Worm (Caenorhabditis elegans) whole organism, L3 larva: ENCODE measurements around the gene hsp-12.6.

ENCODE experiments used
- R02D3.7 ChIP-seq: fragments of 150-350 bp; optimal IDR thresholded peaks from 2 replicates; lab custom pipeline; 2014; ENCODE audit warnings: missing biosample characterization, missing genetic modification characterization
- ZK546.5 ChIP-seq: sonication (generic microtip); optimal IDR thresholded peaks from 2 replicates; lab custom pipeline; 2017; ENCODE audit warnings: missing biosample characterization, missing genetic modification characterization
- aly-2 ChIP-seq: fragments of 150-350 bp; optimal IDR thresholded peaks from 2 replicates; lab custom pipeline; 2014; ENCODE audit warnings: missing biosample characterization, missing genetic modification characterization
- ama-1 ChIP-seq: fragments of 150-350 bp; optimal IDR thresholded peaks from 2 replicates; lab custom pipeline; 2018
- ceh-16 ChIP-seq: sonication (generic microtip); optimal IDR thresholded peaks from 2 replicates; lab custom pipeline; 2017; ENCODE audit warnings: missing biosample characterization, missing genetic modification characterization
- ceh-28 ChIP-seq: fragments of 150-350 bp; optimal IDR thresholded peaks from 2 replicates; lab custom pipeline; 2014; ENCODE audit warnings: missing biosample characterization, missing genetic modification reagents, missing genetic modification characterization
- ceh-82 ChIP-seq: fragments of 150-350 bp; optimal IDR thresholded peaks from 2 replicates; lab custom pipeline; 2014; ENCODE audit warnings: missing biosample characterization, missing genetic modification characterization
- daf-12 ChIP-seq: fragments of 150-350 bp; optimal IDR thresholded peaks from 2 replicates; lab custom pipeline; 2014; ENCODE audit warnings: missing biosample characterization, missing genetic modification reagents, missing genetic modification characterization
- egl-27 ChIP-seq: sonication (generic microtip); optimal IDR thresholded peaks from 4 replicates; lab custom pipeline; 2017; ENCODE audit warnings: missing biosample characterization, missing genetic modification reagents, missing genetic modification characterization
- egl-5 ChIP-seq: fragments of 150-350 bp; optimal IDR thresholded peaks from 2 replicates; lab custom pipeline; 2017; ENCODE audit warnings: missing biosample characterization, missing genetic modification reagents, missing genetic modification characterization, inconsistent platforms
- elt-2 ChIP-seq: sonication (generic microtip); optimal IDR thresholded peaks from 2 replicates; lab custom pipeline; 2016; ENCODE audit warnings: missing genetic modification reagents, mild to moderate bottlenecking, missing genetic modification characterization, missing compliant biosample characterization
- elt-3 ChIP-seq, 3 experiments: fragments of 150-350 bp in 1 of 3; sonication (generic microtip) in 2 of 3; optimal IDR thresholded peaks; 2 replicates in 2 of 3; 4 replicates in 1 of 3; lab custom pipeline; 2014 to 2017; ENCODE audit warnings: missing biosample characterization in 3 of 3, missing genetic modification characterization in 3 of 3
- eor-1 ChIP-seq, 2 experiments: fragments of 150-350 bp; optimal IDR thresholded peaks; 2 replicates each; lab custom pipeline; 2014 to 2018; ENCODE audit warnings: missing biosample characterization in 2 of 2, missing genetic modification characterization in 2 of 2
- fkh-10 ChIP-seq: sonication (generic microtip); optimal IDR thresholded peaks from 2 replicates; lab custom pipeline; 2017; ENCODE audit warnings: missing biosample characterization, missing genetic modification reagents, missing genetic modification characterization
- fkh-2 ChIP-seq: fragments of 150-350 bp; optimal IDR thresholded peaks from 2 replicates; lab custom pipeline; 2014; ENCODE audit warnings: missing biosample characterization, missing genetic modification reagents, missing genetic modification characterization
- fos-1 ChIP-seq: fragments of 150-350 bp; optimal IDR thresholded peaks from 2 replicates; lab custom pipeline; 2014; ENCODE audit warnings: missing biosample characterization, missing genetic modification characterization
- hmg-11 ChIP-seq: sonication (generic microtip); optimal IDR thresholded peaks from 2 replicates; lab custom pipeline; 2016; ENCODE audit warnings: missing genetic modification characterization, missing compliant biosample characterization
- jun-1 ChIP-seq: fragments of 150-350 bp; optimal IDR thresholded peaks from 2 replicates; lab custom pipeline; 2014; ENCODE audit warnings: missing biosample characterization, missing genetic modification reagents, missing genetic modification characterization
- lin-15B ChIP-seq: fragments of 150-350 bp; optimal IDR thresholded peaks from 2 replicates; lab custom pipeline; 2014; ENCODE audit warnings: missing biosample characterization, missing genetic modification characterization
- lin-39 ChIP-seq: fragments of 150-350 bp; optimal IDR thresholded peaks from 2 replicates; lab custom pipeline; 2018; ENCODE audit warnings: missing biosample characterization, missing genetic modification reagents, missing genetic modification characterization
- lsy-12 ChIP-seq: sonication (generic microtip); optimal IDR thresholded peaks from 2 replicates; lab custom pipeline; 2016; ENCODE audit warnings: mild to moderate bottlenecking, missing genetic modification characterization, missing compliant biosample characterization
- mdl-1 ChIP-seq: fragments of 150-350 bp; optimal IDR thresholded peaks from 2 replicates; lab custom pipeline; 2014; ENCODE audit warnings: missing biosample characterization, missing genetic modification characterization
- nfya-1 ChIP-seq: sonication (generic microtip); optimal IDR thresholded peaks from 2 replicates; lab custom pipeline; 2017; ENCODE audit warnings: missing genetic modification characterization, mild to moderate bottlenecking, missing compliant biosample characterization, antibody characterized with exemption, moderate library complexity; ENCODE audit not compliant: insufficient read depth
- nhr-11 ChIP-seq: fragments of 150-350 bp; optimal IDR thresholded peaks from 2 replicates; lab custom pipeline; 2014; ENCODE audit warnings: missing biosample characterization, missing genetic modification characterization
- nhr-23 ChIP-seq: fragments of 150-350 bp; optimal IDR thresholded peaks from 2 replicates; lab custom pipeline; 2014; ENCODE audit warnings: missing biosample characterization, missing genetic modification reagents, missing genetic modification characterization
- nhr-237 ChIP-seq: fragments of 150-350 bp; optimal IDR thresholded peaks from 2 replicates; lab custom pipeline; 2014; ENCODE audit warnings: missing biosample characterization, missing genetic modification characterization
- nhr-25 ChIP-seq: sonication (generic microtip); optimal IDR thresholded peaks from 2 replicates; lab custom pipeline; 2017; ENCODE audit warnings: missing biosample characterization, missing genetic modification characterization
- nhr-28 ChIP-seq: fragments of 150-350 bp; optimal IDR thresholded peaks from 2 replicates; lab custom pipeline; 2014; ENCODE audit warnings: missing biosample characterization, missing genetic modification characterization
- nhr-67 ChIP-seq: fragments of 150-350 bp; optimal IDR thresholded peaks from 2 replicates; lab custom pipeline; 2014; ENCODE audit warnings: missing biosample characterization, missing genetic modification characterization
- nhr-76 ChIP-seq: fragments of 150-350 bp; sonication (generic microtip); optimal IDR thresholded peaks from 5 replicates; lab custom pipeline; 2014; ENCODE audit warnings: missing biosample characterization, missing genetic modification characterization
- nhr-77 ChIP-seq: fragments of 150-350 bp; optimal IDR thresholded peaks from 2 replicates; lab custom pipeline; 2014; ENCODE audit warnings: missing biosample characterization, missing genetic modification characterization
- pha-4 ChIP-seq: fragments of 150-350 bp; optimal IDR thresholded peaks from 2 replicates; lab custom pipeline; 2014; ENCODE audit warnings: missing biosample characterization, missing genetic modification reagents, missing genetic modification characterization
- pqm-1 ChIP-seq: fragments of 150-350 bp; optimal IDR thresholded peaks from 2 replicates; lab custom pipeline; 2017; ENCODE audit warnings: missing biosample characterization, missing genetic modification characterization, inconsistent platforms
- sea-2 ChIP-seq: fragments of 150-350 bp; sonication (generic microtip); optimal IDR thresholded peaks from 4 replicates; lab custom pipeline; 2014; ENCODE audit warnings: missing biosample characterization, missing genetic modification reagents, missing genetic modification characterization
- skn-1 ChIP-seq: fragments of 150-350 bp; optimal IDR thresholded peaks from 2 replicates; lab custom pipeline; 2014; ENCODE audit warnings: missing biosample characterization, missing genetic modification characterization
- snpc-4 ChIP-seq: fragments of 150-350 bp; optimal IDR thresholded peaks from 2 replicates; lab custom pipeline; 2014; ENCODE audit warnings: missing biosample characterization, missing genetic modification characterization
- tbx-2 ChIP-seq: sonication (generic microtip); optimal IDR thresholded peaks from 2 replicates; lab custom pipeline; 2016; ENCODE audit warnings: mild to moderate bottlenecking, missing genetic modification characterization, missing compliant biosample characterization
- unc-62 ChIP-seq: fragments of 150-350 bp; sonication (generic microtip); optimal IDR thresholded peaks from 4 replicates; lab custom pipeline; 2014; ENCODE audit warnings: missing biosample characterization, missing genetic modification reagents, missing genetic modification characterization
- zag-1 ChIP-seq: fragments of 150-350 bp; optimal IDR thresholded peaks from 2 replicates; lab custom pipeline; 2014; ENCODE audit warnings: missing biosample characterization, missing genetic modification characterization
- ztf-11 ChIP-seq: fragments of 150-350 bp; optimal IDR thresholded peaks from 2 replicates; lab custom pipeline; 2014; ENCODE audit warnings: missing biosample characterization, missing genetic modification characterization
- ztf-4 ChIP-seq: fragments of 150-350 bp; optimal IDR thresholded peaks from 2 replicates; lab custom pipeline; 2014; ENCODE audit warnings: missing biosample characterization, missing genetic modification characterization

hsp-12.6 gene

ce11 chrIV:9447209-9447608 lies at the start of gene hsp-12.6:
Gene hsp-12.6, minus strand, starts transcription at chrIV:9447228.
- no peak for TF ChIP-seq fkh-2 (tag; lab: Kevin White, UChicago)
- TF ChIP-seq nhr-237 (tag; lab: Kevin White, UChicago): no peak
- no peak for TF ChIP-seq skn-1 (tag; lab: Kevin White, UChicago)
- TF ChIP-seq pqm-1 (tag; lab: Kevin White, UChicago): no peak
- no peak for TF ChIP-seq nhr-23
- TF ChIP-seq daf-12 (tag; lab: Kevin White, UChicago): no peak
- TF ChIP-seq fkh-10 (GFP tag; lab: Kevin White, UChicago): no peak
- no peak for TF ChIP-seq hmg-11 (tag; lab: Kevin White, UChicago)
- no peak for TF ChIP-seq ztf-4 (tag; lab: Kevin White, UChicago)
- TF ChIP-seq nhr-28: no peak
- TF ChIP-seq nfya-1 (tag; lab: Kevin White, UChicago): no peak
- no peak for TF ChIP-seq nhr-25 (tag; lab: Kevin White, UChicago)
- no peak for TF ChIP-seq tbx-2 (tag; lab: Kevin White, UChicago)
- TF ChIP-seq eor-1 (tag; optimal IDR thresholded peaks at IDR 0.05; lab: Kevin White, UChicago): no peak
- no peak for TF ChIP-seq ceh-28
- no peak for TF ChIP-seq fos-1 (tag; lab: Kevin White, UChicago)
- TF ChIP-seq lsy-12: no peak
- TF ChIP-seq ZK546.5 (tag; lab: Kevin White, UChicago): no peak

ce11 chrIV:9496306-9496705 lies 49.3 kb upstream of the hsp-12.6 start, which contains the start of gene sru-3:
Gene sru-3, plus strand, starts transcription at chrIV:9496606.
- TF ChIP-seq fkh-10 (GFP tag; lab: Kevin White, UChicago): no peak

ce11 chrIV:9490320-9490719 lies 43.3 kb upstream of the hsp-12.6 start, which contains the start of gene sru-6:
Gene sru-6, plus strand, starts transcription at chrIV:9490620.
- TF ChIP-seq jun-1 (tag; lab: Kevin White, UChicago) (no peak), zag-1 (tag; lab: Kevin White, UChicago) (no peak), ztf-11 (tag; lab: Kevin White, UChicago) (no peak)

DNA sequence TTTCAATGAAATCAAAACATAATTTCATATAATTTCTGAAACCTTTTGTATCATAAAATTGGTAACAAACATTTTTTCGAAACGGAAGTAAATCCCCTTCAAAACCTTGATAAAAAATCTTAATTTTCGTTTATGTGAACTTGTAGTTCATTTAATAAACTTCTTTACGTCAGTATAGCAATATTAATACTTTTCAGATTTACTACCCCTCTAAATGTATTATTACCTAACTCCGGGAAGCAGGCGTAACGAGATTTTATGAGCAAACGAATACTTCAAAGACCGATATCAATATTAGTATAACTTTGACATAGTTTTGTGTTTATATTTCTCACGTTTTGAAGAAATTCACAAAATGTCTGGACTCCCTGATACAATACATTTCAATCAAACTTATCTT lies 41.3 kb upstream of the hsp-12.6 start, which contains the start of gene sru-1:
TSS of gene sru-1 (plus strand) at position 301 of the 400 bp plus-strand sequence.
- no peak for TF ChIP-seq nfya-1 (tag; lab: Kevin White, UChicago)
- TF ChIP-seq nhr-11 (tag; lab: Kevin White, UChicago): no peak
- no peak for TF ChIP-seq nhr-77
- TF ChIP-seq ceh-16 (tag; lab: Kevin White, UChicago): no peak
- no peak for TF ChIP-seq mdl-1 (tag; lab: Kevin White, UChicago)
- TF ChIP-seq elt-3 (tag; optimal IDR thresholded peaks at IDR 0.05; lab: Kevin White, UChicago): no peak

DNA sequence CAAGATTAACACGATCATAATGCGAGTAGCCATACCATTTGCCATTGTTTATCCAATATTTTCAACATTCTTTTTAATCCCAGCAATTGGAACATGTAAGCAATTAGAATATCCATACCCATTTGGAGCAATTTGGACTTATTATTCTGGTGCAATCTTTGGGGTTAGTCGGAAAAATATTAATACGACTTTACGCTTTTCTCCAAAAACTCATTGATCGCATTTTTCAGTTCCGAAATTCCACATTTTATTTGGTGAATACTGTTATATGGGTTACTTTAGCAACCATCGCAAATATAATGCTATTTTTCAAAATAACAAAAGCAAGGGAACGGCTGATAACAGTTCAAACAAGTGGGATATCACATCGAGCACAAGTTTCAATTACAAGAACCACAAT lies 39.8 kb upstream of the hsp-12.6 start:
- TF ChIP-seq sea-2: no peak
- TF ChIP-seq nhr-11 (tag; lab: Kevin White, UChicago): no peak
- TF ChIP-seq egl-5 (tag; lab: Kevin White, UChicago): no peak
- no peak for TF ChIP-seq ama-1 (lab: Kevin White, UChicago)
- no peak for TF ChIP-seq ztf-4 (tag; lab: Kevin White, UChicago)
- TF ChIP-seq tbx-2 (tag; lab: Kevin White, UChicago): no peak
- no peak for TF ChIP-seq zag-1 (tag; lab: Kevin White, UChicago)
- TF ChIP-seq lin-39: no peak
- TF ChIP-seq fkh-10 (GFP tag; lab: Kevin White, UChicago): no peak
- no peak for TF ChIP-seq aly-2 (tag; lab: Kevin White, UChicago)
- TF ChIP-seq elt-2 (tag; lab: Kevin White, UChicago): no peak
- no peak for TF ChIP-seq eor-1 (tag; optimal IDR thresholded peaks at IDR 0.05; lab: Kevin White, UChicago)
- no peak for TF ChIP-seq ceh-82

DNA sequence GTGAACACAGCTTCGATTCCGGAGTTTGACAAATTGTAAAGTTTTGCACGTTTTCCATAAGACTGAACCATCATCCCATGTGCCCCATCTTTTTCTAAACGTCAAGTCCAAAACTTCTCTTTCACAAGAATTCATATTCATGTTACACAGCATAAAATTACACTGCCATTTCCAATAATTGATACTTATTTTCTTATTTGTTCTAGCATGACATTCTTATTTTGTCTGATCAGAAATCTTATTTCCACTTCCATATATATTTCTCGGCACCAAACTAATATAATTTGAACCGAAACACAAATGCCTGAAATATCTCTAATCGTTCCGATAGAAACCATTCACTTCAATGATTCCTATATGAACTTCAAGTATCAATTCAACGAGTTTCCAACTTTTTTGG lies 38.9 kb upstream of the hsp-12.6 start, which contains the start of gene sru-2:
TSS of gene sru-2 (plus strand) at position 301 of the 400 bp plus-strand sequence.
- TF ChIP-seq eor-1 (tag; optimal IDR thresholded peaks at IDR 0.05; lab: Kevin White, UChicago) (no peak), skn-1 (tag; lab: Kevin White, UChicago) (no peak), fkh-2 (tag; lab: Kevin White, UChicago) (no peak), nhr-23 (no peak), snpc-4 (tag; lab: Kevin White, UChicago) (no peak), nhr-25 (tag; lab: Kevin White, UChicago) (no peak), ztf-11 (tag; lab: Kevin White, UChicago) (no peak), mdl-1 (tag; lab: Kevin White, UChicago) (no peak), nhr-77 (no peak), R02D3.7 (tag; lab: Kevin White, UChicago) (no peak), nhr-67 (tag; lab: Kevin White, UChicago) (no peak), ceh-16 (tag; lab: Kevin White, UChicago) (no peak), unc-62 (GFP tag; lab: Kevin White, UChicago) (no peak), lin-15B (no peak), lsy-12 (no peak), pha-4 (no peak), egl-27 (no peak), lin-39 (no peak), nhr-76 (tag; lab: Kevin White, UChicago) (no peak), fkh-10 (GFP tag; lab: Kevin White, UChicago) (no peak)
- TF ChIP-seq, all 47 proteins: peak for 0
